Fruit fly (Drosophila melanogaster) whole organism, pupa: ENCODE measurements around the gene mei-218.

Experiments
- CG4496 ChIP-seq: fragments of 200-800 bp; sonication (Bioruptor generic); IDR thresholded peaks from 3 replicates; pipeline ENCODE4 v1.3.6; 2022; ENCODE audit warnings: missing biosample characterization, missing genetic modification characterization
- CG8159 ChIP-seq: fragments of 200-800 bp; sonication (Bioruptor generic); optimal IDR thresholded peaks from 3 replicates; lab custom pipeline; 2018; ENCODE audit warnings: missing biosample characterization, mild to moderate bottlenecking, missing genetic modification characterization, moderate library complexity
- D1 ChIP-seq: fragments of 200-800 bp; sonication (Bioruptor generic); optimal IDR thresholded peaks from 2 replicates; lab custom pipeline; 2018; ENCODE audit warnings: missing biosample characterization, mild to moderate bottlenecking, missing genetic modification characterization, moderate library complexity
- EcR ChIP-seq: fragments of 200-800 bp; sonication (Bioruptor generic); optimal IDR thresholded peaks from 3 replicates; lab custom pipeline; 2019; ENCODE audit warnings: missing biosample characterization, missing genetic modification characterization, mild to moderate bottlenecking, moderate library complexity, missing genetic modification reagents
- Snoo ChIP-seq: fragments of 200-800 bp; sonication (Bioruptor generic); optimal IDR thresholded peaks from 3 replicates; lab custom pipeline; 2017; ENCODE audit warnings: missing biosample characterization, mild to moderate bottlenecking, missing genetic modification characterization, inconsistent platforms
- gl ChIP-seq: fragments of 200-800 bp; sonication (Bioruptor generic); optimal IDR thresholded peaks from 2 replicates; lab custom pipeline; 2018; ENCODE audit warnings: missing biosample characterization, mild to moderate bottlenecking, missing genetic modification characterization
- rn ChIP-seq: fragments of 200-800 bp; sonication (Bioruptor generic); IDR thresholded peaks from 2 replicates; pipeline ENCODE4 v1.3.6; 2022; ENCODE audit warnings: missing biosample characterization, missing genetic modification characterization

DNA sequence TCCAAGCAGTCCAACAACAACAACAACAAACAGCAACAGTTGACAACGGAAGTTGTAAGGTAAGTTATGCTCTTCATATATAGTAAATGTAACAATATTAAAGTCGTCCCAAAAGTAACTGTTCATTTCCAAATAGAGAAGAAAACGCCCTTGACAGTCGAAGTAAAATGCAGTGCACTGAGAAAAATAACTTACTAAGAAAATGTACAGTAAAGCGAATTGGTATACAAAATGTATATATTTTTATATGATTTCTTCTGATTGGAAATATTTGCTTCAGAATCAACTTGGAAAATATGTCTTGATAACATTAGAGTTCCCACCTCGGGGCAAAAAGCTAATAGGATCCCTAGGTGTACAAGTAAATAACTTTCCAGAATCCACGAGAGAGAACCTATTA is 34.8 kb downstream of the mei-218 start:
- TF ChIP-seq Snoo (tag; lab: Kevin White, UChicago) (no peak), D1 (no peak), CG4496 (no peak), gl (tag; lab: Kevin White, UChicago) (no peak), rn (GFP tag; lab: Robert Waterston, UW) (no peak), CG8159 (peak; percentile 3), EcR (GFP tag; lab: Kevin White, UChicago) (no peak)
